Worm (Caenorhabditis elegans): ENCODE measurements around the gene egas-3.

Gene egas-3

ce11 chrV:18585102-18585501 is 51.0 kb downstream of the egas-3 start:
- TF ChIP-seq athp-1 (tag; optimal IDR thresholded peaks at IDR 0.05): no peak
- TF ChIP-seq chd-7 (tag; optimal IDR thresholded peaks at IDR 0.05): no peak
- no peak for TF ChIP-seq T07F8.4 (tag; optimal IDR thresholded peaks at IDR 0.05)
- TF ChIP-seq F37B4.10 (GFP tag; IDR thresholded peaks at IDR 0.05): no peak
- no peak for TF ChIP-seq nfya-1 (tag; optimal IDR thresholded peaks at IDR 0.05; ENCODE audit: borderline replicate concordance, insufficient read depth)
- TF ChIP-seq zfh-2 (GFP tag; conservative IDR thresholded peaks at IDR 0.05): no peak
- TF ChIP-seq rpc-1 (optimal IDR thresholded peaks at IDR 0.05): no peak
- no peak for TF ChIP-seq rpc-1 (tag; optimal IDR thresholded peaks at IDR 0.05)
- no peak for TF ChIP-seq ceh-100 (GFP tag; IDR thresholded peaks at IDR 0.05)
- no peak for TF ChIP-seq madf-8 (GFP tag; conservative IDR thresholded peaks at IDR 0.05)
- no peak for TF ChIP-seq rcor-1 (GFP tag; IDR thresholded peaks at IDR 0.05)
- TF ChIP-seq sdz-38 (tag; optimal IDR thresholded peaks at IDR 0.05): no peak
- no peak for TF ChIP-seq F52B5.7 (tag; optimal IDR thresholded peaks at IDR 0.05)
- no peak for TF ChIP-seq aptf-3 (GFP tag; IDR thresholded peaks at IDR 0.05)
- no peak for TF ChIP-seq F55B11.4 (tag; optimal IDR thresholded peaks at IDR 0.05; ENCODE audit: borderline replicate concordance, insufficient read depth)
- TF ChIP-seq mes-4 (tag; optimal IDR thresholded peaks at IDR 0.05): no peak
- no peak for TF ChIP-seq T26A5.8 (tag; optimal IDR thresholded peaks at IDR 0.05)

ce11 chrV:18582358-18582757 is 53.8 kb downstream of the egas-3 start, which contains the start of gene txt-14:
Gene txt-14 (plus strand): TSS chrV:18582658.
- no peak for TF ChIP-seq aptf-3 (GFP tag; IDR thresholded peaks at IDR 0.05)
- no peak for TF ChIP-seq ZK185.1 (tag; optimal IDR thresholded peaks at IDR 0.05; ENCODE audit: poor library complexity, severe bottlenecking)
- no peak for TF ChIP-seq athp-1 (tag; optimal IDR thresholded peaks at IDR 0.05)
- no peak for TF ChIP-seq fkh-3 (tag; optimal IDR thresholded peaks at IDR 0.05)
- TF ChIP-seq F55B11.4 (tag; optimal IDR thresholded peaks at IDR 0.05; ENCODE audit: borderline replicate concordance, insufficient read depth): no peak
- TF ChIP-seq atf-7 (tag; optimal IDR thresholded peaks at IDR 0.05): no peak
- TF ChIP-seq ekl-4 (GFP tag; IDR thresholded peaks at IDR 0.05): no peak
- TF ChIP-seq rec-8 (tag; optimal IDR thresholded peaks at IDR 0.05): no peak

ce11 chrV:18581393-18582113 is 54.6 kb downstream of the egas-3 start:
- TF ChIP-seq nhr-120 (GFP tag; IDR thresholded peaks at IDR 0.05): no peak
- no peak for TF ChIP-seq ztf-22 (GFP tag; optimal IDR thresholded peaks at IDR 0.05)
- TF ChIP-seq cebp-1 (GFP tag; IDR thresholded peaks at IDR 0.05): no peak
- TF ChIP-seq cebp-1 (tag; optimal IDR thresholded peaks at IDR 0.05): no peak
- no peak for TF ChIP-seq egl-18 (GFP tag; IDR thresholded peaks at IDR 0.05)
- no peak for TF ChIP-seq ztf-6 (GFP tag; IDR thresholded peaks at IDR 0.05)
- no peak for TF ChIP-seq snpc-1.1 (tag; optimal IDR thresholded peaks at IDR 0.05; ENCODE audit: insufficient read depth)
- no peak for TF ChIP-seq fkh-3 (tag; optimal IDR thresholded peaks at IDR 0.05)
- no peak for TF ChIP-seq rec-8 (tag; optimal IDR thresholded peaks at IDR 0.05)
- no peak for TF ChIP-seq C06A6.2 (GFP tag; conservative IDR thresholded peaks at IDR 0.05)
- TF ChIP-seq lin-35 (GFP tag; optimal IDR thresholded peaks at IDR 0.05): no peak
- no peak for TF ChIP-seq efl-1 (GFP tag; optimal IDR thresholded peaks at IDR 0.05)
- no peak for TF ChIP-seq hlh-12 (tag; optimal IDR thresholded peaks at IDR 0.05)
- TF ChIP-seq ztf-3 (GFP tag; optimal IDR thresholded peaks at IDR 0.05): no peak

- TF ChIP-seq lin-26 (GFP tag; IDR thresholded peaks at IDR 0.05) (no peak), T26A5.8 (tag; optimal IDR thresholded peaks at IDR 0.05) (no peak), hlh-26 (GFP tag; conservative IDR thresholded peaks at IDR 0.05) (no peak), ekl-4 (GFP tag; IDR thresholded peaks at IDR 0.05) (no peak), ztf-3 (GFP tag; optimal IDR thresholded peaks at IDR 0.05) (no peak), sea-2 (GFP tag; IDR thresholded peaks at IDR 0.05) (no peak), hrde-1 (tag; optimal IDR thresholded peaks at IDR 0.05; ENCODE audit: borderline replicate concordance) (no peak), F33H1.4 (GFP tag; IDR thresholded peaks at IDR 0.05) (no peak), hmg-20 (GFP tag; IDR thresholded peaks at IDR 0.05) (no peak), unc-62 (GFP tag; optimal IDR thresholded peaks at IDR 0.05) (no peak), lir-1 (GFP tag; conservative IDR thresholded peaks at IDR 0.05) (no peak)
Measured at ce11 chrV:18579684-18580083, 56.5 kb downstream of the egas-3 start, which contains the start of gene Y51A2D.13. Gene Y51A2D.13 (minus strand): TSS chrV:18579784.
